Worm (Caenorhabditis elegans): ENCODE data around the gene grl-11.

- no peak for TF ChIP-seq elt-2 (tag; optimal IDR thresholded peaks at IDR 0.05)
- TF ChIP-seq fos-1 (tag; optimal IDR thresholded peaks at IDR 0.05) = no peak
- TF ChIP-seq nhr-12 (tag; optimal IDR thresholded peaks at IDR 0.05) = no peak
Observed at ce11 chrIII:9084329-9084728, 33.8 kb downstream of the grl-11 start.
